Fruit fly (Drosophila melanogaster) whole organism, embryonic: ENCODE data around the gene CG10301.

Source experiments
- Atf3 ChIP-seq: fragments of 200-800 bp; sonication (Bioruptor generic); optimal IDR thresholded peaks from 3 replicates; lab custom pipeline; 2016; ENCODE audit warnings: missing biosample characterization, missing genetic modification characterization
- Atf6 ChIP-seq: fragments of 200-800 bp; sonication (Bioruptor generic); IDR thresholded peaks from 2 replicates; pipeline ENCODE4 v1.3.6; 2022; ENCODE audit warnings: missing biosample characterization, missing genetic modification characterization
- CG10147 ChIP-seq: fragments of 200-800 bp; sonication (Bioruptor generic); optimal IDR thresholded peaks from 2 replicates; lab custom pipeline; 2019; ENCODE audit warnings: missing biosample characterization, mild to moderate bottlenecking, missing genetic modification characterization, moderate library complexity
- CG10209 ChIP-seq: fragments of 200-800 bp; sonication (Bioruptor generic); optimal IDR thresholded peaks from 3 replicates; lab custom pipeline; 2017; ENCODE audit warnings: missing biosample characterization, mild to moderate bottlenecking, missing genetic modification characterization, missing genetic modification reagents
- CG10321 ChIP-seq: fragments of 200-800 bp; sonication (Bioruptor generic); IDR thresholded peaks from 2 replicates; pipeline ENCODE4 v1.3.6; 2022; ENCODE audit warnings: missing biosample characterization, missing genetic modification characterization
- CG10543 ChIP-seq: fragments of 200-800 bp; sonication (Bioruptor generic); optimal IDR thresholded peaks from 3 replicates; lab custom pipeline; 2017; ENCODE audit warnings: missing biosample characterization, mild to moderate bottlenecking, missing genetic modification characterization, moderate library complexity
- CG12942 ChIP-seq: fragments of 200-800 bp; sonication (Bioruptor generic); optimal IDR thresholded peaks from 3 replicates; lab custom pipeline; 2016; ENCODE audit warnings: missing biosample characterization, missing genetic modification characterization
- CG13775 ChIP-seq: fragments of 200-800 bp; sonication (Bioruptor generic); optimal IDR thresholded peaks from 3 replicates; lab custom pipeline; 2017; ENCODE audit warnings: missing biosample characterization, mild to moderate bottlenecking, missing genetic modification characterization
- CG13894 ChIP-seq: fragments of 200-800 bp; sonication (Bioruptor generic); optimal IDR thresholded peaks from 3 replicates; lab custom pipeline; 2018; ENCODE audit warnings: missing biosample characterization, mild to moderate bottlenecking, missing genetic modification characterization, moderate library complexity
- CG14014 ChIP-seq: fragments of 200-800 bp; sonication (Bioruptor generic); IDR thresholded peaks from 2 replicates; pipeline ENCODE4 v1.3.6; 2022; ENCODE audit warnings: missing biosample characterization, missing genetic modification characterization
- CG15011 ChIP-seq: fragments of 200-800 bp; sonication (Bioruptor generic); optimal IDR thresholded peaks from 3 replicates; lab custom pipeline; 2018; ENCODE audit warnings: missing biosample characterization, mild to moderate bottlenecking, missing genetic modification characterization
- CG15514 ChIP-seq: fragments of 200-800 bp; sonication (Bioruptor generic); optimal IDR thresholded peaks from 3 replicates; lab custom pipeline; 2017; ENCODE audit warnings: missing biosample characterization, missing genetic modification characterization, mild to moderate bottlenecking, moderate library complexity, missing genetic modification reagents
- CG34422 ChIP-seq: fragments of 200-800 bp; sonication (Bioruptor generic); IDR thresholded peaks from 3 replicates; pipeline ENCODE4 v1.3.6; 2022; ENCODE audit warnings: missing biosample characterization, missing genetic modification characterization
- CG4820 ChIP-seq: fragments of 200-800 bp; sonication (Bioruptor generic); optimal IDR thresholded peaks from 3 replicates; lab custom pipeline; 2016; ENCODE audit warnings: missing biosample characterization, missing genetic modification characterization
- CG4854 ChIP-seq: fragments of 200-800 bp; sonication (Bioruptor generic); optimal IDR thresholded peaks from 2 replicates; lab custom pipeline; 2016; ENCODE audit warnings: missing biosample characterization, missing genetic modification characterization, inconsistent platforms
- CG6765 ChIP-seq: fragments of 200-800 bp; sonication (Bioruptor generic); optimal IDR thresholded peaks from 3 replicates; lab custom pipeline; 2017; ENCODE audit warnings: missing biosample characterization, mild to moderate bottlenecking, missing genetic modification characterization
- CG7271 ChIP-seq: fragments of 200-800 bp; sonication (Bioruptor generic); optimal IDR thresholded peaks from 2 replicates; lab custom pipeline; 2018; ENCODE audit warnings: missing biosample characterization, mild to moderate bottlenecking, missing genetic modification characterization, moderate library complexity
- CG8388 ChIP-seq: fragments of 200-800 bp; sonication (Bioruptor generic); optimal IDR thresholded peaks from 2 replicates; lab custom pipeline; 2019; ENCODE audit warnings: missing biosample characterization, mild to moderate bottlenecking, missing genetic modification characterization, moderate library complexity
- CG8924 ChIP-seq: fragments of 200-800 bp; optimal IDR thresholded peaks from 3 replicates; lab custom pipeline; 2019; ENCODE audit warnings: missing biosample characterization, mild to moderate bottlenecking, missing genetic modification characterization, moderate library complexity
- CG9609 ChIP-seq: fragments of 200-800 bp; sonication (Bioruptor generic); optimal IDR thresholded peaks from 3 replicates; lab custom pipeline; 2016; ENCODE audit warnings: missing biosample characterization, missing genetic modification characterization
- Dad ChIP-seq: fragments of 200-800 bp; sonication (Bioruptor generic); optimal IDR thresholded peaks from 3 replicates; lab custom pipeline; 2016; ENCODE audit warnings: missing biosample characterization, missing genetic modification characterization
- Dek ChIP-seq: fragments of 200-800 bp; sonication (Bioruptor generic); optimal IDR thresholded peaks from 3 replicates; lab custom pipeline; 2019; ENCODE audit warnings: missing biosample characterization, mild to moderate bottlenecking, missing genetic modification characterization, moderate library complexity
- Drgx ChIP-seq: fragments of 200-800 bp; sonication (Bioruptor generic); IDR thresholded peaks from 2 replicates; pipeline ENCODE4 v1.3.6; 2022; ENCODE audit warnings: missing biosample characterization, missing genetic modification characterization
- E2f1 ChIP-seq: fragments of 200-800 bp; sonication (Bioruptor generic); IDR thresholded peaks from 2 replicates; pipeline ENCODE4 v1.3.6; 2022; ENCODE audit warnings: missing biosample characterization, missing genetic modification characterization
- ERR ChIP-seq: fragments of 200-800 bp; sonication (Bioruptor generic); optimal IDR thresholded peaks from 2 replicates; lab custom pipeline; 2016; ENCODE audit warnings: missing biosample characterization, missing genetic modification characterization
- Hr78 ChIP-seq, 2 experiments: fragments of 200-800 bp in 1 of 2; fragments of >200 bp in 1 of 2; sonication (Bioruptor generic) in 1 of 2; optimal IDR thresholded peaks; 2 replicates each; lab custom pipeline; 2017 to 2019; ENCODE audit warnings: missing biosample characterization in 2 of 2, missing genetic modification characterization in 2 of 2, mild to moderate bottlenecking in 1 of 2, moderate library complexity in 1 of 2
- Hsf ChIP-seq: fragments of 200-800 bp; sonication (Bioruptor generic); optimal IDR thresholded peaks from 3 replicates; lab custom pipeline; 2016; ENCODE audit warnings: missing biosample characterization, missing genetic modification characterization
- MBD-R2 ChIP-seq: fragments of 200-800 bp; sonication (Bioruptor generic); IDR thresholded peaks from 2 replicates; pipeline ENCODE4 v1.3.6; 2022; ENCODE audit warnings: missing biosample characterization, missing genetic modification characterization
- Mad ChIP-seq: fragments of 200-800 bp; sonication (Bioruptor generic); optimal IDR thresholded peaks from 2 replicates; lab custom pipeline; 2016; ENCODE audit warnings: missing biosample characterization, missing genetic modification characterization
- Meics ChIP-seq: fragments of 200-800 bp; sonication (Bioruptor generic); optimal IDR thresholded peaks from 2 replicates; lab custom pipeline; 2017; ENCODE audit warnings: missing biosample characterization, mild to moderate bottlenecking, missing genetic modification characterization
- Rfx ChIP-seq: fragments of 200-800 bp; sonication (Bioruptor generic); IDR thresholded peaks from 2 replicates; pipeline ENCODE4 v1.3.6; 2022; ENCODE audit warnings: missing biosample characterization, missing genetic modification characterization
- Side ChIP-seq: fragments of 200-800 bp; sonication (Bioruptor generic); optimal IDR thresholded peaks from 2 replicates; lab custom pipeline; 2016; ENCODE audit warnings: missing biosample characterization, missing genetic modification characterization
- YL-1 ChIP-seq: fragments of 200-800 bp; sonication (Bioruptor generic); optimal IDR thresholded peaks from 3 replicates; lab custom pipeline; 2017; ENCODE audit warnings: missing biosample characterization, mild to moderate bottlenecking, missing genetic modification characterization
- ato ChIP-seq: fragments of 200-800 bp; sonication (Bioruptor generic); IDR thresholded peaks from 2 replicates; pipeline ENCODE4 v1.3.6; 2022; ENCODE audit warnings: missing biosample characterization, missing genetic modification characterization; ENCODE audit not compliant: partially characterized antibody
- cg ChIP-seq: fragments of 200-800 bp; sonication (Bioruptor generic); optimal IDR thresholded peaks from 3 replicates; lab custom pipeline; 2019; ENCODE audit warnings: missing biosample characterization, mild to moderate bottlenecking, missing genetic modification characterization, moderate library complexity
- chm ChIP-seq: fragments of 200-800 bp; sonication (Bioruptor generic); IDR thresholded peaks from 2 replicates; pipeline ENCODE4 v1.3.6; 2022; ENCODE audit warnings: missing biosample characterization, missing genetic modification characterization
- chn ChIP-seq: fragments of 200-800 bp; sonication (Bioruptor generic); optimal IDR thresholded peaks from 2 replicates; lab custom pipeline; 2016; ENCODE audit warnings: missing biosample characterization, missing genetic modification characterization
- cwo ChIP-seq: fragments of 200-800 bp; sonication (Bioruptor generic); optimal IDR thresholded peaks from 3 replicates; lab custom pipeline; 2017; ENCODE audit warnings: missing biosample characterization, missing genetic modification characterization, mild to moderate bottlenecking, moderate library complexity, missing genetic modification reagents
- danr ChIP-seq: fragments of 200-800 bp; sonication (Bioruptor generic); IDR thresholded peaks from 2 replicates; pipeline ENCODE4 v1.3.6; 2022; ENCODE audit warnings: missing biosample characterization, missing genetic modification characterization
- dysf ChIP-seq: fragments of 200-800 bp; sonication (Bioruptor generic); IDR thresholded peaks from 3 replicates; pipeline ENCODE4 v1.3.6; 2022; ENCODE audit warnings: missing biosample characterization, missing genetic modification characterization
- eve ChIP-seq, 2 experiments: fragments of >200 bp; optimal IDR thresholded peaks; 2 replicates each; lab custom pipeline; 2017; ENCODE audit warnings: missing biosample characterization in 2 of 2, missing genetic modification characterization in 2 of 2
- eyg ChIP-seq: fragments of 200-800 bp; sonication (Bioruptor generic); optimal IDR thresholded peaks from 3 replicates; lab custom pipeline; 2016; ENCODE audit warnings: missing biosample characterization, missing genetic modification characterization
- lilli ChIP-seq: fragments of 200-800 bp; sonication (Bioruptor generic); optimal IDR thresholded peaks from 3 replicates; lab custom pipeline; 2016; ENCODE audit warnings: missing biosample characterization, missing genetic modification characterization
- mirr ChIP-seq: fragments of 200-800 bp; sonication (Bioruptor generic); optimal IDR thresholded peaks from 3 replicates; lab custom pipeline; 2018; ENCODE audit warnings: missing biosample characterization, mild to moderate bottlenecking, missing genetic modification characterization
- pita ChIP-seq: fragments of 200-800 bp; sonication (Bioruptor generic); optimal IDR thresholded peaks from 2 replicates; lab custom pipeline; 2017; ENCODE audit warnings: missing biosample characterization, mild to moderate bottlenecking, missing genetic modification characterization
- ro ChIP-seq: fragments of 200-800 bp; sonication (Bioruptor generic); IDR thresholded peaks from 2 replicates; pipeline ENCODE4 v1.3.6; 2022; ENCODE audit warnings: missing biosample characterization, missing genetic modification characterization
- sens ChIP-seq: fragments of 200-800 bp; sonication (Bioruptor generic); peaks from one replicate; lab custom pipeline; 2016; ENCODE audit warnings: missing biosample characterization, missing genetic modification characterization
- tgo ChIP-seq: fragments of 200-800 bp; sonication (Bioruptor generic); IDR thresholded peaks from 3 replicates; pipeline ENCODE4 v1.3.6; 2022; ENCODE audit warnings: missing biosample characterization, missing genetic modification characterization
- tna ChIP-seq: fragments of 200-800 bp; sonication (Bioruptor generic); IDR thresholded peaks from 2 replicates; pipeline ENCODE4 v1.3.6; 2022; ENCODE audit warnings: missing biosample characterization, missing genetic modification characterization; ENCODE audit not compliant: partially characterized antibody
- twi ChIP-seq: fragments of 200-800 bp; optimal IDR thresholded peaks from 2 replicates; lab custom pipeline; 2019; ENCODE audit warnings: missing biosample characterization, mild to moderate bottlenecking, missing genetic modification characterization, moderate library complexity
- unc-4 ChIP-seq: fragments of 200-800 bp; sonication (Bioruptor generic); IDR thresholded peaks from 2 replicates; pipeline ENCODE4 v1.3.6; 2022; ENCODE audit warnings: missing biosample characterization, missing genetic modification characterization; ENCODE audit not compliant: partially characterized antibody

Gene CG10301

DNA sequence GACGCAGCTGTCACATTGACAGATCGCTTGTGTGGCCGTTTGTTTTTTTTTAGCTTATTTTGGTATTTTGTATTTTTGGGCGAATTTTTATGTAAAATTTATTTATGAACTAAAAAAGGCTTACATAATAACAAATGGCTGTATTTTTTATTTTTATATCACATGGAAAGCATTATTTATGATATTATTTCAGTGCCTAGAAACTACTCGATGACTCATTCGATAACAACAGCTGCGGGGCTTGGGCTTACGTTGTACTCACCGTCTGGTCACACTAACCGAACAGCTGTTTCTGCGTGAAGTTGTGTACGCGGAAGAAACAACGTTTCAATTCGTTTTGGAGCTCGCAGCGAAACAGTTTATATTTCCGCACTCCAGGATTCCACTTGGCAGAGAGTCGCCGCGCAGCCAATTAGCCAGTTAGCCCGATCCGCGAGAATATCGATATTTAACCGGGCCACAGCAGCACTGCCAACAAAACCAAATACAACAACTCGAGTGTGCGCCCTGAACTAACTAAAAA lies 23.1 kb downstream of the CG10301 start, which contains the start of the genes Hmgcr and Rpn9 (continued):
- TF ChIP-seq tgo (GFP tag; lab: Robert Waterston, UW): no peak
- peak; percentile 43 for TF ChIP-seq twi (tag; lab: Kevin White, UChicago)
- no peak for TF ChIP-seq CG14014 (GFP tag; lab: Robert Waterston, UW)
- TF ChIP-seq Dek (tag; lab: Kevin White, UChicago): no peak
- TF ChIP-seq pita (GFP tag; lab: Kevin White, UChicago): no peak
- TF ChIP-seq Dad (GFP tag; lab: Kevin White, UChicago): no peak
- no peak for TF ChIP-seq Hsf (GFP tag; lab: Kevin White, UChicago)
- TF ChIP-seq Mad: peak; percentile 31
- peak; percentile 13 for TF ChIP-seq lilli (GFP tag; lab: Kevin White, UChicago)
- TF ChIP-seq unc-4 (GFP tag; lab: Robert Waterston, UW): 0 out of 2 replicates have a peak, but pooled peaks have one; percentile 44
- TF ChIP-seq CG10321: no peak
- no peak for TF ChIP-seq Rfx (GFP tag; lab: Robert Waterston, UW)
- TF ChIP-seq CG10209 (GFP tag; lab: Kevin White, UChicago): no peak
- TF ChIP-seq cg (GFP tag; lab: Kevin White, UChicago): no peak
- TF ChIP-seq CG10147 (GFP tag; lab: Kevin White, UChicago): no peak
- no peak for TF ChIP-seq CG15011 (GFP tag; lab: Kevin White, UChicago)
- TF ChIP-seq MBD-R2 (GFP tag; lab: Robert Waterston, UW): peak; percentile 73
- TF ChIP-seq ato (GFP tag; lab: Robert Waterston, UW): no peak
- TF ChIP-seq cwo (GFP tag; lab: Kevin White, UChicago): no peak
- peak; percentile 67; the same call in 1 of the 3 replicates for TF ChIP-seq CG34422 (GFP tag; lab: Robert Waterston, UW)
- no peak for TF ChIP-seq danr (GFP tag; lab: Robert Waterston, UW)
- peak; percentile 11 for TF ChIP-seq ERR
- no peak for TF ChIP-seq eyg (GFP tag; lab: Kevin White, UChicago)
- no peak for TF ChIP-seq CG12942
- TF ChIP-seq Drgx (GFP tag; lab: Robert Waterston, UW): no peak
- no peak for TF ChIP-seq CG13894
- no peak for TF ChIP-seq CG8388 (GFP tag; lab: Kevin White, UChicago)
- no peak for TF ChIP-seq CG4820 (GFP tag; lab: Kevin White, UChicago)
- TF ChIP-seq Hr78 (GFP tag; optimal IDR thresholded peaks at IDR 0.05; lab: Kevin White, UChicago): no peak
- no peak for TF ChIP-seq CG7271 (tag; lab: Kevin White, UChicago)
- TF ChIP-seq ro: no peak
- no peak for TF ChIP-seq dysf (GFP tag; lab: Robert Waterston, UW)
- peak; percentile 70; the same call in 1 of the 2 replicates for TF ChIP-seq chm (GFP tag; lab: Robert Waterston, UW)
- TF ChIP-seq tna (GFP tag; lab: Robert Waterston, UW): no peak; the same call in 1 of the 2 replicates
- no peak for TF ChIP-seq chn (GFP tag; lab: Kevin White, UChicago)
- TF ChIP-seq CG9609 (GFP tag; lab: Kevin White, UChicago): no peak
- no peak for TF ChIP-seq CG4854
- TF ChIP-seq Meics (GFP tag; lab: Kevin White, UChicago): no peak
- TF ChIP-seq Side (GFP tag; lab: Kevin White, UChicago): no peak
- TF ChIP-seq Atf3 (GFP tag; lab: Kevin White, UChicago): no peak
- no peak for TF ChIP-seq CG13775 (GFP tag; lab: Kevin White, UChicago)
- TF ChIP-seq CG8924 (tag; lab: Kevin White, UChicago): peak; percentile 44
- peak; percentile 87 for TF ChIP-seq YL-1 (GFP tag; lab: Kevin White, UChicago)
- no peak for TF ChIP-seq mirr (GFP tag; lab: Kevin White, UChicago)
- TF ChIP-seq sens: peak; percentile 88
- TF ChIP-seq CG15514 (GFP tag; lab: Kevin White, UChicago): peak; percentile 67
- TF ChIP-seq eve (GFP tag; optimal IDR thresholded peaks at IDR 0.05; lab: Kevin White, UChicago): peak in 1 of 2 experiments; percentile 11
- TF ChIP-seq E2f1 (GFP tag; lab: Robert Waterston, UW): no peak
- peak; percentile 15 for TF ChIP-seq CG6765
- no peak for TF ChIP-seq CG10543
- no peak for TF ChIP-seq Atf6 (GFP tag; lab: Robert Waterston, UW)
